Fruit fly (Drosophila melanogaster): Measurements from ENCODE around the gene Art6.
A peak's percentile ranks its signal among the peaks of the same experiment; 100 is the strongest.

The Art6 gene

DNA sequence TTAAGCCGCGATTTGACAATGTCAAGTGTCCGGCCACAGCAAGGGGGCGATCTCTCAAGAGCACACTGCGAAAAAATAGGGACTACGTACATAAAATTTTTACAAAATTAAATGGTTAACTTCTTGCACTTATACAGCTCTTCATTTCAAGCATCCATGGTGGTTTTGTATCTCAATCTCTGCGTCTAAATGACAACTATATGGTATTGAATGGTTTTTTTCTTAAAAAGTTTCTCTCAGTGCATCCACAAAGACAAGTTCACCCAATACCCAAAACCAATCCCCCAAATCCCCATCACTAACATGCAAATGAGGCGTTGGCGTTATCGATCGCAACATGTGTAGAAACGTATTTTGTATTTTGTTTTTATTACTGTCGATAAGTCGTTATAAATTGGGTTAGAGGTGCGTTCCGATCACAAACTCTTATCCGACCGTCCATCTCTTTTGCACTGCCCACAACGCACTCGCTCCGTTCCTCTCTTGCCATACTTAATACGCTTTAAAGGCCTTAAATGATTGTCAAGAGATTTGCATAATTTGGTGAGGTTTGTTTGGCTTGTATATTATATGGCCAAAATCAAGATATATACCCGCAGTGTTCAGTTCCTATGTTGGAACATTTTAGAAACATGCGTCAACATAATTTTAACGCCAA lies 30.7 kb downstream of the Art6 start (continued):
- TF ChIP-seq ems (GFP tag; optimal IDR thresholded peaks at IDR 0.05) (peak; percentile 84), Doc2 (GFP tag; IDR thresholded peaks at IDR 0.05) (0 out of 2 replicates have a peak, but pooled peaks have one; percentile 35), CG6175 (GFP tag; IDR thresholded peaks at IDR 0.05) (no peak; the same call in 2 of the 3 replicates), CG15011 (GFP tag; optimal IDR thresholded peaks at IDR 0.05) (peak; percentile 51), Gug (GFP tag; IDR thresholded peaks at IDR 0.05) (peak; percentile 61; the same call in 2 of the 4 replicates), croc (GFP tag; conservative IDR thresholded peaks at IDR 0.05) (peak; percentile 57; the same call in 2 of the 3 replicates), mam (GFP tag; optimal IDR thresholded peaks at IDR 0.05) (peak; percentile 67), Awh (GFP tag; IDR thresholded peaks at IDR 0.05) (peak; percentile 57), CG14667 (GFP tag; IDR thresholded peaks at IDR 0.05) (peak; percentile 68), sens-2 (GFP tag; IDR thresholded peaks at IDR 0.05) (peak; percentile 75), zen2 (GFP tag; IDR thresholded peaks at IDR 0.05; ENCODE audit: partially characterized antibody) (no peak), caup (GFP tag; optimal IDR thresholded peaks at IDR 0.05; ENCODE audit: severe bottlenecking) (peak; percentile 66), CG4360 (GFP tag; IDR thresholded peaks at IDR 0.05) (no peak), CG1602 (GFP tag; optimal IDR thresholded peaks at IDR 0.05) (peak; percentile 62), dmrt11E (tag; optimal IDR thresholded peaks at IDR 0.05) (peak; percentile 68), GATAe (GFP tag; conservative IDR thresholded peaks at IDR 0.05) (0 out of 2 replicates have a peak, but pooled peaks have one; percentile 30), seq (GFP tag; IDR thresholded peaks at IDR 0.05) (peak; percentile 61), CG6689 (GFP tag; IDR thresholded peaks at IDR 0.05) (peak; percentile 83), CG1024 (GFP tag; IDR thresholded peaks at IDR 0.05) (peak; percentile 72), dmrt99B (tag; optimal IDR thresholded peaks at IDR 0.05) (peak; percentile 88), Fer3 (tag; optimal IDR thresholded peaks at IDR 0.05) (peak; percentile 72), amos (GFP tag; IDR thresholded peaks at IDR 0.05; ENCODE audit: partially characterized antibody) (no peak), Med (GFP tag) (peak; percentile 97), CG1529 (GFP tag; optimal IDR thresholded peaks at IDR 0.05) (peak; percentile 50), CG3838 (GFP tag; optimal IDR thresholded peaks at IDR 0.05) (no peak), lbe (GFP tag; optimal IDR thresholded peaks at IDR 0.05) (peak; percentile 2), knrl (GFP tag; IDR thresholded peaks at IDR 0.05; ENCODE audit: partially characterized antibody) (no peak), cg (GFP tag; optimal IDR thresholded peaks at IDR 0.05) (no peak), CG8924 (tag; optimal IDR thresholded peaks at IDR 0.05) (peak; percentile 74), salm (tag; optimal IDR thresholded peaks at IDR 0.05) (peak; percentile 60), CG33213 (GFP tag; optimal IDR thresholded peaks at IDR 0.05) (peak; percentile 65), Sry-δ (GFP tag; optimal IDR thresholded peaks at IDR 0.05) (peak; percentile 50), Atf3 (GFP tag; optimal IDR thresholded peaks at IDR 0.05) (peak; percentile 62), toy (GFP tag; IDR thresholded peaks at IDR 0.05) (no peak), CG2202 (tag; optimal IDR thresholded peaks at IDR 0.05) (peak; percentile 55), CG2120 (GFP tag; optimal IDR thresholded peaks at IDR 0.05) (peak; percentile 63), esg (GFP tag; conservative IDR thresholded peaks at IDR 0.05) (peak; percentile 70), CTCF (GFP tag; optimal IDR thresholded peaks at IDR 0.05) (no peak), CG7963 (GFP tag; IDR thresholded peaks at IDR 0.05; ENCODE audit: partially characterized antibody) (no peak), lola (GFP tag; optimal IDR thresholded peaks at IDR 0.05) (peak in 1 of 3 experiments; percentile 69), CkIIα-i1 (GFP tag; IDR thresholded peaks at IDR 0.05) (no peak), Meics (GFP tag; optimal IDR thresholded peaks at IDR 0.05) (peak; percentile 80), corto (GFP tag; optimal IDR thresholded peaks at IDR 0.05) (no peak), Lhr (GFP tag; optimal IDR thresholded peaks at IDR 0.05) (peak; percentile 32), Poxn (GFP tag; IDR thresholded peaks at IDR 0.05) (no peak), Deaf1 (tag; optimal IDR thresholded peaks at IDR 0.05) (peak; percentile 39), unpg (GFP tag; optimal IDR thresholded peaks at IDR 0.05) (peak; percentile 84), CG9215 (GFP tag; IDR thresholded peaks at IDR 0.05) (peak; percentile 48; the same call in 1 of the 2 replicates), Sox102F (GFP tag; optimal IDR thresholded peaks at IDR 0.05) (peak; percentile 84), hth (optimal IDR thresholded peaks at IDR 0.05) (no peak)
